Fruit fly (Drosophila melanogaster): ENCODE results near the gene RpL4.
A peak's percentile ranks its signal among the peaks of the same experiment; 100 is the strongest.

The RpL4 gene

dm6 chr3R:27919385-27919789, 3.2 kb upstream of the RpL4 start, which contains the start of gene Boh1 (continued):
- TF ChIP-seq achi (GFP tag; optimal IDR thresholded peaks at IDR 0.05) (peak; percentile 79), Sox102F (GFP tag; optimal IDR thresholded peaks at IDR 0.05) (peak; percentile 1), Hr39 (GFP tag; optimal IDR thresholded peaks at IDR 0.05) (no peak), CG11294 (GFP tag; IDR thresholded peaks at IDR 0.05) (no peak), CG6854 (GFP tag; optimal IDR thresholded peaks at IDR 0.05) (no peak), CG6276 (GFP tag; optimal IDR thresholded peaks at IDR 0.05) (no peak), fd85E (GFP tag; optimal IDR thresholded peaks at IDR 0.05) (no peak), net (GFP tag; optimal IDR thresholded peaks at IDR 0.05) (no peak), CG16779 (tag; optimal IDR thresholded peaks at IDR 0.05) (no peak), pdm3 (GFP tag; optimal IDR thresholded peaks at IDR 0.05) (peak; percentile 23), spab (GFP tag; optimal IDR thresholded peaks at IDR 0.05) (no peak), Sox15 (GFP tag; optimal IDR thresholded peaks at IDR 0.05) (no peak), svp (GFP tag) (peak; percentile 69), CG8119 (GFP tag; IDR thresholded peaks at IDR 0.05) (no peak), CG11902 (GFP tag; optimal IDR thresholded peaks at IDR 0.05) (no peak)

- no peak for TF ChIP-seq salr (GFP tag; optimal IDR thresholded peaks at IDR 0.05)
- TF ChIP-seq CG10669 (GFP tag; optimal IDR thresholded peaks at IDR 0.05) = no peak
- TF ChIP-seq Eip78C (GFP tag) = peak; percentile 26
- TF ChIP-seq Ets96B (tag; optimal IDR thresholded peaks at IDR 0.05) = no peak
- TF ChIP-seq Eip93F (GFP tag; optimal IDR thresholded peaks at IDR 0.05) = no peak
- TF ChIP-seq CG6808 (GFP tag; optimal IDR thresholded peaks at IDR 0.05) = no peak
- no peak for TF ChIP-seq topi (GFP tag; optimal IDR thresholded peaks at IDR 0.05)
- no peak for TF ChIP-seq CG11902 (GFP tag; optimal IDR thresholded peaks at IDR 0.05)
- no peak for TF ChIP-seq lz (GFP tag; optimal IDR thresholded peaks at IDR 0.05)
- TF ChIP-seq cyc (GFP tag; optimal IDR thresholded peaks at IDR 0.05) = no peak
- no peak for TF ChIP-seq Ets21C (GFP tag; optimal IDR thresholded peaks at IDR 0.05)
- no peak for TF ChIP-seq Hr39 (GFP tag; optimal IDR thresholded peaks at IDR 0.05)
- no peak for TF ChIP-seq Sox15 (GFP tag; optimal IDR thresholded peaks at IDR 0.05)
- TF ChIP-seq esn (GFP tag; optimal IDR thresholded peaks at IDR 0.05) = peak; percentile 13
- no peak for TF ChIP-seq Smox (GFP tag; optimal IDR thresholded peaks at IDR 0.05)
- no peak for TF ChIP-seq CG6276 (GFP tag; optimal IDR thresholded peaks at IDR 0.05)
- TF ChIP-seq CG1621 (tag; optimal IDR thresholded peaks at IDR 0.05) = no peak
- TF ChIP-seq dsx (GFP tag; optimal IDR thresholded peaks at IDR 0.05; ENCODE audit: poor library complexity, severe bottlenecking) = no peak
- peak; percentile 85 for TF ChIP-seq fkh (GFP tag; optimal IDR thresholded peaks at IDR 0.05)
Observed at dm6 chr3R:27920883-27921282, 1.7 kb upstream of the RpL4 start, which contains the start of gene CG12259. Gene CG12259 (minus strand): TSS chr3R:27921089.

dm6 chr3R:27921982-27922672, 494 bp upstream of the RpL4 start, which contains the start of gene BCAS2:
Gene BCAS2 (minus strand): TSS chr3R:27922356.
- TF ChIP-seq dac (GFP tag; optimal IDR thresholded peaks at IDR 0.05) (no peak), CG16779 (tag; optimal IDR thresholded peaks at IDR 0.05) (no peak), lz (GFP tag; optimal IDR thresholded peaks at IDR 0.05) (no peak), Hr4 (GFP tag; optimal IDR thresholded peaks at IDR 0.05) (no peak), fd59A (GFP tag; optimal IDR thresholded peaks at IDR 0.05) (no peak), CG6792 (GFP tag; optimal IDR thresholded peaks at IDR 0.05) (no peak)

All from whole organism, prepupa.